Worm (Caenorhabditis elegans) whole organism, L4 larva: Measurements from ENCODE around the gene F54C9.11.

ENCODE experiments used
- F44E2.7 ChIP-seq: fragments of 200-800 bp; sonication (Bioruptor generic); IDR thresholded peaks from 2 replicates; pipeline ENCODE4 v2.1.2; 2022; ENCODE audit warnings: missing genetic modification characterization, missing compliant biosample characterization
- R02D3.7 ChIP-seq: fragments of 150-350 bp; sonication (generic microtip); optimal IDR thresholded peaks from 3 replicates; lab custom pipeline; 2014; ENCODE audit warnings: missing biosample characterization, missing genetic modification characterization
- Y105C5A.15 ChIP-seq: fragments of 200-800 bp; sonication (Bioruptor generic); IDR thresholded peaks from 2 replicates; pipeline ENCODE4 v1.3.6; 2022; ENCODE audit warnings: missing genetic modification characterization, missing compliant biosample characterization
- Y48G9A.11 ChIP-seq: fragments of 200-800 bp; sonication (Bioruptor generic); IDR thresholded peaks from 2 replicates; pipeline ENCODE4 v1.3.6; 2022; ENCODE audit warnings: missing genetic modification reagents, missing genetic modification characterization, missing compliant biosample characterization
- Y5F2A.4 ChIP-seq: fragments of 200-800 bp; sonication (Bioruptor generic); optimal IDR thresholded peaks from 2 replicates; lab custom pipeline; 2018; ENCODE audit warnings: mild to moderate bottlenecking, missing genetic modification characterization, missing compliant biosample characterization
- aly-2 ChIP-seq: sonication (generic microtip); optimal IDR thresholded peaks from 2 replicates; lab custom pipeline; 2018; ENCODE audit warnings: missing biosample characterization, missing genetic modification characterization
- ceh-62 ChIP-seq: sonication (generic microtip); optimal IDR thresholded peaks from 2 replicates; lab custom pipeline; 2017; ENCODE audit warnings: missing biosample characterization, missing genetic modification characterization
- ces-1 ChIP-seq: fragments of 150-350 bp; sonication (generic microtip); optimal IDR thresholded peaks from 4 replicates; lab custom pipeline; 2014; ENCODE audit warnings: missing biosample characterization, missing genetic modification reagents, missing genetic modification characterization
- cey-2 ChIP-seq: sonication (generic microtip); optimal IDR thresholded peaks from 3 replicates; lab custom pipeline; 2017; ENCODE audit warnings: missing genetic modification characterization, mild to moderate bottlenecking, missing compliant biosample characterization, antibody characterized with exemption, borderline replicate concordance; ENCODE audit not compliant: insufficient read depth
- dve-1 ChIP-seq: sonication (generic microtip); optimal IDR thresholded peaks from 2 replicates; lab custom pipeline; 2017; ENCODE audit warnings: antibody characterized with exemption, mild to moderate bottlenecking, missing genetic modification characterization, missing compliant biosample characterization; ENCODE audit not compliant: insufficient read depth
- gei-8 ChIP-seq: fragments of 200-800 bp; sonication (Bioruptor generic); optimal IDR thresholded peaks from 2 replicates; lab custom pipeline; 2018; ENCODE audit warnings: mild to moderate bottlenecking, missing genetic modification characterization, missing compliant biosample characterization
- hmg-1.1 ChIP-seq: fragments of 200-800 bp; sonication (Bioruptor generic); IDR thresholded peaks from 2 replicates; pipeline ENCODE4 v1.3.6; 2022; ENCODE audit warnings: missing genetic modification reagents, missing genetic modification characterization, missing compliant biosample characterization
- lim-7 ChIP-seq: fragments of 200-800 bp; sonication (Bioruptor generic); IDR thresholded peaks from 2 replicates; pipeline ENCODE4 v1.3.6; 2022; ENCODE audit warnings: missing genetic modification characterization, missing compliant biosample characterization
- lin-1 ChIP-seq: fragments of 200-800 bp; sonication (Bioruptor generic); IDR thresholded peaks from 2 replicates; pipeline ENCODE4 v1.3.6; 2022; ENCODE audit warnings: missing genetic modification reagents, missing genetic modification characterization, missing compliant biosample characterization
- lin-13 ChIP-seq: fragments of 150-350 bp; optimal IDR thresholded peaks from 2 replicates; lab custom pipeline; 2014; ENCODE audit warnings: missing biosample characterization, missing genetic modification reagents, missing genetic modification characterization
- lin-38 ChIP-seq: fragments of 200-800 bp; sonication (Bioruptor generic); IDR thresholded peaks from 2 replicates; pipeline ENCODE4 v1.3.6; 2022; ENCODE audit warnings: missing genetic modification reagents, missing genetic modification characterization, missing compliant biosample characterization
- mdt-29 ChIP-seq: fragments of 200-800 bp; sonication (Bioruptor generic); IDR thresholded peaks from 2 replicates; pipeline ENCODE4 v1.3.6; 2022; ENCODE audit warnings: missing genetic modification reagents, missing genetic modification characterization, missing compliant biosample characterization
- mes-2 ChIP-seq: sonication (generic microtip); optimal IDR thresholded peaks from 2 replicates; lab custom pipeline; 2016; ENCODE audit warnings: missing genotype, mild to moderate bottlenecking, missing genetic modification characterization, missing compliant biosample characterization; ENCODE audit not compliant: poor library complexity, severe bottlenecking
- mxl-3 ChIP-seq: fragments of 200-800 bp; sonication (Bioruptor generic); optimal IDR thresholded peaks from 2 replicates; lab custom pipeline; 2018; ENCODE audit warnings: mild to moderate bottlenecking, missing genetic modification characterization, missing compliant biosample characterization
- nhr-28 ChIP-seq: fragments of 150-350 bp; optimal IDR thresholded peaks from 2 replicates; lab custom pipeline; 2014; ENCODE audit warnings: missing biosample characterization, missing genetic modification characterization
- nhr-41 ChIP-seq: fragments of 200-800 bp; sonication (Bioruptor generic); IDR thresholded peaks from 2 replicates; pipeline ENCODE4 v1.3.6; 2022; ENCODE audit warnings: missing genetic modification reagents, missing genetic modification characterization, missing compliant biosample characterization
- nhr-42 ChIP-seq: fragments of 200-800 bp; sonication (Bioruptor generic); IDR thresholded peaks from 2 replicates; pipeline ENCODE4 v1.3.6; 2022; ENCODE audit warnings: missing genetic modification characterization, missing compliant biosample characterization
- nhr-48 ChIP-seq: sonication (generic microtip); optimal IDR thresholded peaks from 2 replicates; lab custom pipeline; 2016; ENCODE audit warnings: mild to moderate bottlenecking, missing genetic modification characterization, missing compliant biosample characterization
- nhr-77 ChIP-seq: fragments of 150-350 bp; optimal IDR thresholded peaks from 2 replicates; lab custom pipeline; 2014; ENCODE audit warnings: missing biosample characterization, missing genetic modification characterization
- rbr-2 ChIP-seq: sonication (generic microtip); optimal IDR thresholded peaks from 2 replicates; lab custom pipeline; 2016; ENCODE audit warnings: missing genotype, missing genetic modification characterization, missing compliant biosample characterization
- tra-1 ChIP-seq: fragments of 200-800 bp; sonication (Bioruptor generic); IDR thresholded peaks from 2 replicates; pipeline ENCODE4 v1.3.6; 2022; ENCODE audit warnings: missing genetic modification reagents, missing genetic modification characterization, missing compliant biosample characterization
- unc-62 ChIP-seq, 3 experiments: fragments of 150-350 bp in 1 of 3; sonication (generic microtip); optimal IDR thresholded peaks in 2 of 3; peaks in 1 of 3; 1 replicate in 1 of 3; 2 replicates in 2 of 3; lab custom pipeline; 2014 to 2017; ENCODE audit warnings: missing biosample characterization in 3 of 3, missing genetic modification characterization in 3 of 3, missing genetic modification reagents in 3 of 3, missing genotype in 1 of 3
- zfp-2 ChIP-seq: sonication (generic microtip); optimal IDR thresholded peaks from 2 replicates; lab custom pipeline; 2016; ENCODE audit warnings: mild to moderate bottlenecking, missing genetic modification characterization, missing compliant biosample characterization
- zip-2 ChIP-seq: fragments of 150-350 bp; optimal IDR thresholded peaks from 2 replicates; lab custom pipeline; 2014; ENCODE audit warnings: missing biosample characterization, missing genetic modification characterization
- ztf-7 ChIP-seq: fragments of 150-350 bp; optimal IDR thresholded peaks from 2 replicates; lab custom pipeline; 2014; ENCODE audit warnings: missing biosample characterization, missing genetic modification characterization

Gene F54C9.11

ce11 chrII:8625163-8625562 lies 40.3 kb upstream of the F54C9.11 start, which contains the start of gene sptf-2 (continued):
- TF ChIP-seq mdt-29 (GFP tag; lab: Robert Waterston, UW): no peak

DNA sequence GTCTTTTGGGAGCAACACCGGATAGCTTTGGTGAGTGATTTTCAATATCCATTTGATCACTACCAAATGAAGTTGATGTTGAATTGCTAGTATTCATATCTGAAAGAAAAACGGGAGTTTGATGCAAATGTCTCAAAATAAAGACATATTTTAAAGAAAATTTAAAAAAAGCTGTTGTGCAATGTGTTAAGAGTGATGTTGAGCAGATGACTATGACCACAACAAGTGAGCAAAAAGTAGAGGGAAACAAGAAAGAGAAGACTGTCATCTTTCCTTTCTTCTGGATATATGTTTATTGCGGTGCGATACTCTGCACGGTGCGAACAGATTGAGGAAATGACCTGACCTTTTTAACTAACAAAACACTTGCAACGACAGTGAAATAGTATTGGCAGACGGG lies 38.5 kb upstream of the F54C9.11 start, which contains the start of gene T22C8.4:
Gene T22C8.4 (minus strand): TSS at position 101 of the 400 bp plus-strand sequence.
- TF ChIP-seq Y5F2A.4 (no peak), cey-2 (no peak)

DNA sequence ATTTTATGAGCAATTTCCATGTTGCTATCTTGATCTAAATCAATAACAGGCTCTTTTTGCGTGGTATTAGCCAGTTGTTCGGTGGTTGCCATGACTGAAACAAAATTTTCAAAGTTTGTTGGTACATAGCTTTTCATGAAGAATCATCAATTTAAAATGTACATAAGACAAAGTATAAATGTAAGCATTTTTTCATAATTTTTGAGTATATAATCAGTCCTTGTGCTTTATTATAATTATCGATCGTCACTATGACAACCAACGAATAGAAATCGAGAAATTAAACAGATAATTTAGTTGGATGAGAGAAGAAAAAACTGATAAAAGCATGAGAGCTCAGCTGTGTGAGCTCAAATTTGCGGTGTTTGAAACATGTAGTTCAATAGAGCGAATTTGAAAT lies 37.0 kb upstream of the F54C9.11 start, which contains the start of gene T22C8.3:
Gene T22C8.3 (minus strand): TSS at position 101 of the 400 bp plus-strand sequence.
- TF ChIP-seq Y48G9A.11 (GFP tag; lab: Robert Waterston, UW) (no peak), nhr-28 (peak; percentile 14)

ce11 chrII:8617516-8617915 lies 32.6 kb upstream of the F54C9.11 start, which contains the start of gene chhy-1:
Gene chhy-1, minus strand, starts transcription at chrII:8617616.
- TF ChIP-seq ces-1 (GFP tag; lab: Kevin White, UChicago): no peak
- TF ChIP-seq R02D3.7 (tag; lab: Kevin White, UChicago): no peak
- TF ChIP-seq zfp-2 (tag; lab: Kevin White, UChicago): no peak
- TF ChIP-seq nhr-42 (GFP tag; lab: Robert Waterston, UW): no peak
- TF ChIP-seq nhr-28: no peak
- TF ChIP-seq nhr-41: no peak
- TF ChIP-seq lin-1 (GFP tag; lab: Robert Waterston, UW): no peak
- TF ChIP-seq tra-1 (GFP tag; lab: Robert Waterston, UW): no peak
- no peak for TF ChIP-seq ceh-62 (tag; lab: Kevin White, UChicago)
- TF ChIP-seq gei-8 (GFP tag; lab: Kevin White, UChicago): no peak
- TF ChIP-seq ztf-7 (tag; lab: Kevin White, UChicago): no peak
- TF ChIP-seq dve-1 (tag; lab: Kevin White, UChicago): no peak
- no peak for TF ChIP-seq nhr-48 (tag; lab: Kevin White, UChicago)
- no peak for TF ChIP-seq aly-2
- no peak for TF ChIP-seq Y5F2A.4
- TF ChIP-seq lin-38 (GFP tag; lab: Robert Waterston, UW): no peak

ce11 chrII:8616155-8616554 lies 31.3 kb upstream of the F54C9.11 start:
- TF ChIP-seq unc-62 (GFP tag; optimal IDR thresholded peaks at IDR 0.05 in 1 of 2; lab: Kevin White, UChicago) (peak in 1 of 2 experiments; percentile 91), unc-62 (tag; optimal IDR thresholded peaks at IDR 0.05; lab: Kevin White, UChicago) (no peak), zfp-2 (tag; lab: Kevin White, UChicago) (no peak)

ce11 chrII:8612470-8612869 lies 27.6 kb upstream of the F54C9.11 start, which contains the start of gene T22C8.1:
Gene T22C8.1, plus strand, starts transcription at chrII:8612770.
- TF ChIP-seq F44E2.7 (GFP tag; lab: Robert Waterston, UW) (no peak), nhr-41 (no peak), zfp-2 (tag; lab: Kevin White, UChicago) (no peak), tra-1 (GFP tag; lab: Robert Waterston, UW) (no peak), mxl-3 (GFP tag; lab: Kevin White, UChicago) (no peak), zip-2 (no peak), hmg-1.1 (GFP tag; lab: Robert Waterston, UW) (no peak), R02D3.7 (tag; lab: Kevin White, UChicago) (no peak), mes-2 (tag; lab: Kevin White, UChicago) (no peak), ces-1 (GFP tag; lab: Kevin White, UChicago) (no peak), lin-13 (no peak), nhr-77 (tag; lab: Kevin White, UChicago) (no peak), lim-7 (GFP tag; lab: Robert Waterston, UW) (no peak), rbr-2 (tag; lab: Kevin White, UChicago) (no peak), Y105C5A.15 (GFP tag; lab: Robert Waterston, UW) (no peak), nhr-28 (no peak)
